Fruit fly (Drosophila melanogaster): ENCODE measurements around the gene CG15771.
A peak's percentile ranks its signal among the peaks of the same experiment; 100 is the strongest.

CG15771 gene

DNA sequence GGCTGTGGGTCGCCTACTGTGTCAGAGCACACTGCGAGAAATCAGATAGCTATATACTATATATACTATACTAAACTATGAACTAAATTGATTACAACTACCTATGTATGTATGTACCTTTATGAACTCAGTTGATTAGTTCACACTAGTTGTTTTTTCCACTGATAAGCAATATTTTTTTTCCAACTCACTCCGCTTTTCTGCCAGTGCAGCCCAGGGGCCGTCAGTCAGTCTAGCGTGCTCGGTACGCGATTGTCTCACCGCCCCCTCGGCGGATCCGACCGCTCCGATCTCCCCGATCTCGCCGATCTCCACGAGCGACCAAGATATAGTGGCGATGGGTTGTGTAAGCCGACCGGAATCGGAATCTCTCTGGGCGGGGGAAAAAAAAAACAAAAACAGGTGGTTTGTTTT is 49.5 kb upstream of the CG15771 start (continued):
- TF ChIP-seq CG2889 (GFP tag; IDR thresholded peaks at IDR 0.05), result peak; percentile 83
- TF ChIP-seq CG14710 (tag; optimal IDR thresholded peaks at IDR 0.05), result peak; percentile 48
- TF ChIP-seq al (GFP tag; IDR thresholded peaks at IDR 0.05), result peak; percentile 93
- 0 out of 3 replicates have a peak, but pooled peaks have one; percentile 49 for TF ChIP-seq z (GFP tag; IDR thresholded peaks at IDR 0.05)
- peak; percentile 88 for TF ChIP-seq stc (GFP tag; IDR thresholded peaks at IDR 0.05)
- TF ChIP-seq CG9215 (GFP tag; IDR thresholded peaks at IDR 0.05), result peak; percentile 90
- no peak for TF ChIP-seq Lhr (GFP tag; optimal IDR thresholded peaks at IDR 0.05)
- TF ChIP-seq CG13624 (GFP tag; optimal IDR thresholded peaks at IDR 0.05), result peak; percentile 68
- peak; percentile 61 for TF ChIP-seq Vsx1 (GFP tag; optimal IDR thresholded peaks at IDR 0.05)
- peak; percentile 83 for TF ChIP-seq CG4404 (GFP tag; IDR thresholded peaks at IDR 0.05)
- TF ChIP-seq CG4424 (GFP tag; optimal IDR thresholded peaks at IDR 0.05), result peak; percentile 78
- no peak for TF ChIP-seq CG14860 (GFP tag; IDR thresholded peaks at IDR 0.05; ENCODE audit: partially characterized antibody)
- TF ChIP-seq Opbp (GFP tag; IDR thresholded peaks at IDR 0.05; ENCODE audit: partially characterized antibody), result no peak
- TF ChIP-seq dmrt11E (tag; optimal IDR thresholded peaks at IDR 0.05), result no peak
- TF ChIP-seq cato (GFP tag; optimal IDR thresholded peaks at IDR 0.05; ENCODE audit: borderline replicate concordance), result peak; percentile 48
- TF ChIP-seq luna (GFP tag; optimal IDR thresholded peaks at IDR 0.05), result peak; percentile 17
- TF ChIP-seq CG6854 (GFP tag; optimal IDR thresholded peaks at IDR 0.05), result peak; percentile 82
- TF ChIP-seq Aef1 (GFP tag; IDR thresholded peaks at IDR 0.05), result peak; percentile 90
- TF ChIP-seq CG8089 (GFP tag; optimal IDR thresholded peaks at IDR 0.05), result peak; percentile 13
- peak; percentile 38 for TF ChIP-seq Nf-YB (GFP tag; optimal IDR thresholded peaks at IDR 0.05)
- TF ChIP-seq sisA (GFP tag; IDR thresholded peaks at IDR 0.05), result peak; percentile 87
- TF ChIP-seq CG2129 (GFP tag; IDR thresholded peaks at IDR 0.05; ENCODE audit: partially characterized antibody), result no peak
- no peak for TF ChIP-seq HmgD (GFP tag; optimal IDR thresholded peaks at IDR 0.05)
- no peak for TF ChIP-seq HLH4C (GFP tag; IDR thresholded peaks at IDR 0.05; ENCODE audit: partially characterized antibody)
- TF ChIP-seq BtbVII (GFP tag; optimal IDR thresholded peaks at IDR 0.05), result peak; percentile 89
- peak; percentile 82 for TF ChIP-seq phol (tag; optimal IDR thresholded peaks at IDR 0.05)
- peak; percentile 88 for TF ChIP-seq Sox102F (GFP tag; optimal IDR thresholded peaks at IDR 0.05)
- peak; percentile 85 for TF ChIP-seq Gug (GFP tag; IDR thresholded peaks at IDR 0.05)
- peak; percentile 81 for TF ChIP-seq fd96Cb (tag; optimal IDR thresholded peaks at IDR 0.05)
- peak; percentile 92 for TF ChIP-seq CG11504 (tag; optimal IDR thresholded peaks at IDR 0.05)
- no peak for TF ChIP-seq TFAM (GFP tag; optimal IDR thresholded peaks at IDR 0.05)
- peak; percentile 67 for TF ChIP-seq CG10979 (tag; optimal IDR thresholded peaks at IDR 0.05)
- TF ChIP-seq ssp (GFP tag; IDR thresholded peaks at IDR 0.05), result peak; percentile 82
- peak; percentile 32 for TF ChIP-seq pb (GFP tag; optimal IDR thresholded peaks at IDR 0.05)
- peak; percentile 87 for TF ChIP-seq CG2120 (GFP tag; optimal IDR thresholded peaks at IDR 0.05)
- no peak for TF ChIP-seq CG15601 (tag; optimal IDR thresholded peaks at IDR 0.05)
- TF ChIP-seq Hr39 (optimal IDR thresholded peaks at IDR 0.05), result no peak
- TF ChIP-seq Lim3 (GFP tag; IDR thresholded peaks at IDR 0.05), result peak; percentile 57; the same call in 1 of the 2 replicates
- peak; percentile 38 for TF ChIP-seq her (GFP tag; optimal IDR thresholded peaks at IDR 0.05)
- peak; percentile 79 for TF ChIP-seq seq (GFP tag; IDR thresholded peaks at IDR 0.05)
- peak; percentile 49 for TF ChIP-seq CG9437 (GFP tag; optimal IDR thresholded peaks at IDR 0.05)
- TF ChIP-seq CG12071 (GFP tag; optimal IDR thresholded peaks at IDR 0.05), result peak; percentile 86
- peak; percentile 86 for TF ChIP-seq Mrtf (GFP tag; IDR thresholded peaks at IDR 0.05)
- peak; percentile 28 for TF ChIP-seq vfl (GFP tag; optimal IDR thresholded peaks at IDR 0.05)
- no peak for TF ChIP-seq MESR4 (GFP tag; optimal IDR thresholded peaks at IDR 0.05)
- TF ChIP-seq Sin3A (optimal IDR thresholded peaks at IDR 0.05), result no peak
- TF ChIP-seq CG10274 (GFP tag; optimal IDR thresholded peaks at IDR 0.05), result peak; percentile 62
- TF ChIP-seq Neu2 (GFP tag; optimal IDR thresholded peaks at IDR 0.05; ENCODE audit: borderline replicate concordance), result no peak
- TF ChIP-seq Med (GFP tag), result peak; percentile 97
- TF ChIP-seq slou (GFP tag; optimal IDR thresholded peaks at IDR 0.05), result peak; percentile 35
- peak; percentile 12 for TF ChIP-seq btn (GFP tag; optimal IDR thresholded peaks at IDR 0.05)

Measured in whole organism, embryonic.